Worm (Caenorhabditis elegans) whole organism, L3 larva: ENCODE results near the gene ZK1307.7.

Experiments
- R02D3.7 ChIP-seq: fragments of 150-350 bp; optimal IDR thresholded peaks from 2 replicates; lab custom pipeline; 2014; ENCODE audit warnings: missing biosample characterization, missing genetic modification characterization
- ZK546.5 ChIP-seq: sonication (generic microtip); optimal IDR thresholded peaks from 2 replicates; lab custom pipeline; 2017; ENCODE audit warnings: missing biosample characterization, missing genetic modification characterization
- aly-2 ChIP-seq: fragments of 150-350 bp; optimal IDR thresholded peaks from 2 replicates; lab custom pipeline; 2014; ENCODE audit warnings: missing biosample characterization, missing genetic modification characterization
- ama-1 ChIP-seq: fragments of 150-350 bp; optimal IDR thresholded peaks from 2 replicates; lab custom pipeline; 2018
- ceh-16 ChIP-seq: sonication (generic microtip); optimal IDR thresholded peaks from 2 replicates; lab custom pipeline; 2017; ENCODE audit warnings: missing biosample characterization, missing genetic modification characterization
- ceh-28 ChIP-seq: fragments of 150-350 bp; optimal IDR thresholded peaks from 2 replicates; lab custom pipeline; 2014; ENCODE audit warnings: missing biosample characterization, missing genetic modification reagents, missing genetic modification characterization
- ceh-82 ChIP-seq: fragments of 150-350 bp; optimal IDR thresholded peaks from 2 replicates; lab custom pipeline; 2014; ENCODE audit warnings: missing biosample characterization, missing genetic modification characterization
- ceh-9 ChIP-seq: sonication (generic microtip); optimal IDR thresholded peaks from 2 replicates; lab custom pipeline; 2018; ENCODE audit warnings: missing biosample characterization, missing genetic modification characterization
- daf-12 ChIP-seq: fragments of 150-350 bp; optimal IDR thresholded peaks from 2 replicates; lab custom pipeline; 2014; ENCODE audit warnings: missing biosample characterization, missing genetic modification reagents, missing genetic modification characterization
- egl-27 ChIP-seq: sonication (generic microtip); optimal IDR thresholded peaks from 4 replicates; lab custom pipeline; 2017; ENCODE audit warnings: missing biosample characterization, missing genetic modification reagents, missing genetic modification characterization
- egl-5 ChIP-seq: fragments of 150-350 bp; optimal IDR thresholded peaks from 2 replicates; lab custom pipeline; 2017; ENCODE audit warnings: missing biosample characterization, missing genetic modification reagents, missing genetic modification characterization, inconsistent platforms
- elt-1 ChIP-seq: fragments of 150-350 bp; optimal IDR thresholded peaks from 2 replicates; lab custom pipeline; 2014; ENCODE audit warnings: missing biosample characterization, missing genetic modification characterization
- elt-2 ChIP-seq: sonication (generic microtip); optimal IDR thresholded peaks from 2 replicates; lab custom pipeline; 2016; ENCODE audit warnings: missing genetic modification reagents, mild to moderate bottlenecking, missing genetic modification characterization, missing compliant biosample characterization
- elt-3 ChIP-seq, 3 experiments: fragments of 150-350 bp in 1 of 3; sonication (generic microtip) in 2 of 3; optimal IDR thresholded peaks; 2 replicates in 2 of 3; 4 replicates in 1 of 3; lab custom pipeline; 2014 to 2017; ENCODE audit warnings: missing biosample characterization in 3 of 3, missing genetic modification characterization in 3 of 3
- eor-1 ChIP-seq, 2 experiments: fragments of 150-350 bp; optimal IDR thresholded peaks; 2 replicates each; lab custom pipeline; 2014 to 2018; ENCODE audit warnings: missing biosample characterization in 2 of 2, missing genetic modification characterization in 2 of 2
- fkh-10 ChIP-seq: sonication (generic microtip); optimal IDR thresholded peaks from 2 replicates; lab custom pipeline; 2017; ENCODE audit warnings: missing biosample characterization, missing genetic modification reagents, missing genetic modification characterization
- fkh-2 ChIP-seq: fragments of 150-350 bp; optimal IDR thresholded peaks from 2 replicates; lab custom pipeline; 2014; ENCODE audit warnings: missing biosample characterization, missing genetic modification reagents, missing genetic modification characterization
- fos-1 ChIP-seq: fragments of 150-350 bp; optimal IDR thresholded peaks from 2 replicates; lab custom pipeline; 2014; ENCODE audit warnings: missing biosample characterization, missing genetic modification characterization
- hmg-11 ChIP-seq: sonication (generic microtip); optimal IDR thresholded peaks from 2 replicates; lab custom pipeline; 2016; ENCODE audit warnings: missing genetic modification characterization, missing compliant biosample characterization
- jun-1 ChIP-seq: fragments of 150-350 bp; optimal IDR thresholded peaks from 2 replicates; lab custom pipeline; 2014; ENCODE audit warnings: missing biosample characterization, missing genetic modification reagents, missing genetic modification characterization
- lin-15B ChIP-seq: fragments of 150-350 bp; optimal IDR thresholded peaks from 2 replicates; lab custom pipeline; 2014; ENCODE audit warnings: missing biosample characterization, missing genetic modification characterization
- lin-39 ChIP-seq: fragments of 150-350 bp; optimal IDR thresholded peaks from 2 replicates; lab custom pipeline; 2018; ENCODE audit warnings: missing biosample characterization, missing genetic modification reagents, missing genetic modification characterization
- lsy-12 ChIP-seq: sonication (generic microtip); optimal IDR thresholded peaks from 2 replicates; lab custom pipeline; 2016; ENCODE audit warnings: mild to moderate bottlenecking, missing genetic modification characterization, missing compliant biosample characterization
- mdl-1 ChIP-seq: fragments of 150-350 bp; optimal IDR thresholded peaks from 2 replicates; lab custom pipeline; 2014; ENCODE audit warnings: missing biosample characterization, missing genetic modification characterization
- mml-1 ChIP-seq: fragments of 150-350 bp; sonication (generic microtip); optimal IDR thresholded peaks from 3 replicates; lab custom pipeline; 2014; ENCODE audit warnings: missing biosample characterization, missing genetic modification characterization
- nfya-1 ChIP-seq: sonication (generic microtip); optimal IDR thresholded peaks from 2 replicates; lab custom pipeline; 2017; ENCODE audit warnings: missing genetic modification characterization, mild to moderate bottlenecking, missing compliant biosample characterization, antibody characterized with exemption, moderate library complexity; ENCODE audit not compliant: insufficient read depth
- nhr-11 ChIP-seq: fragments of 150-350 bp; optimal IDR thresholded peaks from 2 replicates; lab custom pipeline; 2014; ENCODE audit warnings: missing biosample characterization, missing genetic modification characterization
- nhr-12 ChIP-seq: fragments of 150-350 bp; optimal IDR thresholded peaks from 2 replicates; lab custom pipeline; 2014; ENCODE audit warnings: missing biosample characterization, missing genetic modification characterization
- nhr-23 ChIP-seq: fragments of 150-350 bp; optimal IDR thresholded peaks from 2 replicates; lab custom pipeline; 2014; ENCODE audit warnings: missing biosample characterization, missing genetic modification reagents, missing genetic modification characterization
- nhr-237 ChIP-seq: fragments of 150-350 bp; optimal IDR thresholded peaks from 2 replicates; lab custom pipeline; 2014; ENCODE audit warnings: missing biosample characterization, missing genetic modification characterization
- nhr-25 ChIP-seq: sonication (generic microtip); optimal IDR thresholded peaks from 2 replicates; lab custom pipeline; 2017; ENCODE audit warnings: missing biosample characterization, missing genetic modification characterization
- nhr-28 ChIP-seq: fragments of 150-350 bp; optimal IDR thresholded peaks from 2 replicates; lab custom pipeline; 2014; ENCODE audit warnings: missing biosample characterization, missing genetic modification characterization
- nhr-43 ChIP-seq: sonication (generic microtip); optimal IDR thresholded peaks from 2 replicates; lab custom pipeline; 2016; ENCODE audit warnings: mild to moderate bottlenecking, missing genetic modification characterization, missing compliant biosample characterization; ENCODE audit not compliant: poor library complexity, severe bottlenecking
- nhr-67 ChIP-seq: fragments of 150-350 bp; optimal IDR thresholded peaks from 2 replicates; lab custom pipeline; 2014; ENCODE audit warnings: missing biosample characterization, missing genetic modification characterization
- nhr-76 ChIP-seq: fragments of 150-350 bp; sonication (generic microtip); optimal IDR thresholded peaks from 5 replicates; lab custom pipeline; 2014; ENCODE audit warnings: missing biosample characterization, missing genetic modification characterization
- nhr-77 ChIP-seq: fragments of 150-350 bp; optimal IDR thresholded peaks from 2 replicates; lab custom pipeline; 2014; ENCODE audit warnings: missing biosample characterization, missing genetic modification characterization
- pha-4 ChIP-seq: fragments of 150-350 bp; optimal IDR thresholded peaks from 2 replicates; lab custom pipeline; 2014; ENCODE audit warnings: missing biosample characterization, missing genetic modification reagents, missing genetic modification characterization
- pqm-1 ChIP-seq: fragments of 150-350 bp; optimal IDR thresholded peaks from 2 replicates; lab custom pipeline; 2017; ENCODE audit warnings: missing biosample characterization, missing genetic modification characterization, inconsistent platforms
- sea-2 ChIP-seq: fragments of 150-350 bp; sonication (generic microtip); optimal IDR thresholded peaks from 4 replicates; lab custom pipeline; 2014; ENCODE audit warnings: missing biosample characterization, missing genetic modification reagents, missing genetic modification characterization
- skn-1 ChIP-seq: fragments of 150-350 bp; optimal IDR thresholded peaks from 2 replicates; lab custom pipeline; 2014; ENCODE audit warnings: missing biosample characterization, missing genetic modification characterization
- snpc-4 ChIP-seq: fragments of 150-350 bp; optimal IDR thresholded peaks from 2 replicates; lab custom pipeline; 2014; ENCODE audit warnings: missing biosample characterization, missing genetic modification characterization
- tbx-2 ChIP-seq: sonication (generic microtip); optimal IDR thresholded peaks from 2 replicates; lab custom pipeline; 2016; ENCODE audit warnings: mild to moderate bottlenecking, missing genetic modification characterization, missing compliant biosample characterization
- unc-39 ChIP-seq: sonication (generic microtip); optimal IDR thresholded peaks from 4 replicates; lab custom pipeline; 2017; ENCODE audit warnings: missing biosample characterization, missing genetic modification characterization
- unc-62 ChIP-seq: fragments of 150-350 bp; sonication (generic microtip); optimal IDR thresholded peaks from 4 replicates; lab custom pipeline; 2014; ENCODE audit warnings: missing biosample characterization, missing genetic modification reagents, missing genetic modification characterization
- zag-1 ChIP-seq: fragments of 150-350 bp; optimal IDR thresholded peaks from 2 replicates; lab custom pipeline; 2014; ENCODE audit warnings: missing biosample characterization, missing genetic modification characterization
- ztf-11 ChIP-seq: fragments of 150-350 bp; optimal IDR thresholded peaks from 2 replicates; lab custom pipeline; 2014; ENCODE audit warnings: missing biosample characterization, missing genetic modification characterization
- ztf-4 ChIP-seq: fragments of 150-350 bp; optimal IDR thresholded peaks from 2 replicates; lab custom pipeline; 2014; ENCODE audit warnings: missing biosample characterization, missing genetic modification characterization

Gene ZK1307.7

ce11 chrII:9601069-9601468 lies 35.3 kb upstream of the ZK1307.7 start (continued):
- no peak for TF ChIP-seq aly-2 (tag; lab: Kevin White, UChicago)
- TF ChIP-seq ZK546.5 (tag; lab: Kevin White, UChicago), result no peak
- TF ChIP-seq elt-3 (tag; optimal IDR thresholded peaks at IDR 0.05; lab: Kevin White, UChicago), result no peak
- no peak for TF ChIP-seq ztf-4 (tag; lab: Kevin White, UChicago)
- no peak for TF ChIP-seq R02D3.7 (tag; lab: Kevin White, UChicago)
- no peak for TF ChIP-seq nhr-237 (tag; lab: Kevin White, UChicago)
- TF ChIP-seq sea-2 (GFP tag; lab: Kevin White, UChicago), result no peak
- no peak for TF ChIP-seq snpc-4
- TF ChIP-seq mml-1, result no peak
- no peak for TF ChIP-seq ceh-82
- TF ChIP-seq egl-5 (tag; lab: Kevin White, UChicago), result no peak
- peak; percentile 53 for TF ChIP-seq nfya-1 (tag; lab: Kevin White, UChicago)
- TF ChIP-seq nhr-28 (tag; lab: Kevin White, UChicago), result no peak
- peak; percentile 71 for TF ChIP-seq elt-2 (tag; lab: Kevin White, UChicago)
- TF ChIP-seq tbx-2 (tag; lab: Kevin White, UChicago), result peak; percentile 33
- TF ChIP-seq elt-1, result no peak
- TF ChIP-seq nhr-12 (tag; lab: Kevin White, UChicago), result no peak
- TF ChIP-seq lsy-12 (tag; lab: Kevin White, UChicago), result peak; percentile 39
- peak; percentile 80 for TF ChIP-seq nhr-43 (tag; lab: Kevin White, UChicago)
- TF ChIP-seq unc-39, result no peak

ce11 chrII:9601679-9602078 lies 34.7 kb upstream of the ZK1307.7 start:
- no peak for TF ChIP-seq daf-12 (tag; lab: Kevin White, UChicago)
- no peak for TF ChIP-seq R02D3.7 (tag; lab: Kevin White, UChicago)
- TF ChIP-seq unc-39, result no peak
- no peak for TF ChIP-seq skn-1 (tag; lab: Kevin White, UChicago)
- TF ChIP-seq ztf-11 (tag; lab: Kevin White, UChicago), result no peak
- TF ChIP-seq pha-4, result peak; percentile 16
- TF ChIP-seq nhr-11, result peak; percentile 79
- TF ChIP-seq mml-1, result no peak
- TF ChIP-seq ama-1 (lab: Kevin White, UChicago), result peak; percentile 77
- peak; percentile 41 for TF ChIP-seq jun-1 (tag; lab: Kevin White, UChicago)
- no peak for TF ChIP-seq fkh-10 (GFP tag; lab: Kevin White, UChicago)
- no peak for TF ChIP-seq snpc-4
- TF ChIP-seq unc-62 (GFP tag; lab: Kevin White, UChicago), result no peak
- no peak for TF ChIP-seq fkh-2 (tag; lab: Kevin White, UChicago)
- no peak for TF ChIP-seq egl-5 (tag; lab: Kevin White, UChicago)
- peak; percentile 68 for TF ChIP-seq nhr-43 (tag; lab: Kevin White, UChicago)
- TF ChIP-seq lin-15B, result no peak
- no peak for TF ChIP-seq zag-1 (tag; lab: Kevin White, UChicago)
- no peak for TF ChIP-seq nhr-12 (tag; lab: Kevin White, UChicago)
- TF ChIP-seq nhr-23 (tag; lab: Kevin White, UChicago), result peak; percentile 77
- peak; percentile 83 for TF ChIP-seq elt-1
- TF ChIP-seq nhr-67 (tag; lab: Kevin White, UChicago), result no peak
- TF ChIP-seq nfya-1 (tag; lab: Kevin White, UChicago), result peak; percentile 26
- TF ChIP-seq ceh-28 (tag; lab: Kevin White, UChicago), result no peak
- TF ChIP-seq elt-2 (tag; lab: Kevin White, UChicago), result peak; percentile 53
- no peak for TF ChIP-seq sea-2 (GFP tag; lab: Kevin White, UChicago)
- TF ChIP-seq nhr-25 (tag; lab: Kevin White, UChicago), result peak; percentile 69
- TF ChIP-seq ceh-16 (tag; lab: Kevin White, UChicago), result no peak
- peak; percentile 40 for TF ChIP-seq mdl-1 (tag; lab: Kevin White, UChicago)
- no peak for TF ChIP-seq hmg-11
- TF ChIP-seq ceh-82, result no peak
- TF ChIP-seq nhr-28 (tag; lab: Kevin White, UChicago), result no peak
- no peak for TF ChIP-seq ZK546.5 (tag; lab: Kevin White, UChicago)
- no peak for TF ChIP-seq lin-39
- TF ChIP-seq ceh-9, result no peak
- no peak for TF ChIP-seq nhr-76 (tag; lab: Kevin White, UChicago)
- TF ChIP-seq nhr-237 (tag; lab: Kevin White, UChicago), result no peak
- no peak for TF ChIP-seq elt-3 (tag; optimal IDR thresholded peaks at IDR 0.05; lab: Kevin White, UChicago)
- no peak for TF ChIP-seq ztf-4 (tag; lab: Kevin White, UChicago)
- no peak for TF ChIP-seq eor-1 (tag; optimal IDR thresholded peaks at IDR 0.05; lab: Kevin White, UChicago)
- TF ChIP-seq lsy-12 (tag; lab: Kevin White, UChicago), result no peak
- no peak for TF ChIP-seq nhr-77 (tag; lab: Kevin White, UChicago)
- no peak for TF ChIP-seq fos-1
- no peak for TF ChIP-seq egl-27
- TF ChIP-seq pqm-1 (tag; lab: Kevin White, UChicago), result peak; percentile 45
- no peak for TF ChIP-seq aly-2 (tag; lab: Kevin White, UChicago)
- no peak for TF ChIP-seq tbx-2 (tag; lab: Kevin White, UChicago)
